Fruit fly (Drosophila melanogaster) whole organism, embryonic: ENCODE data around the gene Mcad.

Experiments used
- Adf1 ChIP-seq: fragments of 200-800 bp; sonication (Bioruptor generic); IDR thresholded peaks from 2 replicates; pipeline ENCODE4 v1.3.6; 2022; ENCODE audit warnings: missing biosample characterization, missing genetic modification characterization
- Atf-2 ChIP-seq: fragments of 200-800 bp; sonication (Bioruptor generic); optimal IDR thresholded peaks from 2 replicates; lab custom pipeline; 2016; ENCODE audit warnings: missing biosample characterization, missing genetic modification characterization
- Atf6 ChIP-seq: fragments of 200-800 bp; sonication (Bioruptor generic); IDR thresholded peaks from 2 replicates; pipeline ENCODE4 v1.3.6; 2022; ENCODE audit warnings: missing biosample characterization, missing genetic modification characterization
- CG10209 ChIP-seq: fragments of 200-800 bp; sonication (Bioruptor generic); optimal IDR thresholded peaks from 3 replicates; lab custom pipeline; 2017; ENCODE audit warnings: missing biosample characterization, mild to moderate bottlenecking, missing genetic modification characterization, missing genetic modification reagents
- CG1024 ChIP-seq: fragments of 200-800 bp; sonication (Bioruptor generic); IDR thresholded peaks from 2 replicates; pipeline ENCODE4 v1.3.6; 2022; ENCODE audit warnings: missing biosample characterization, missing genetic modification characterization
- CG10462 ChIP-seq: fragments of 200-800 bp; sonication (Bioruptor generic); optimal IDR thresholded peaks from 2 replicates; lab custom pipeline; 2016; ENCODE audit warnings: missing biosample characterization, missing genetic modification characterization
- CG11696 ChIP-seq: fragments of 200-800 bp; sonication (Bioruptor generic); IDR thresholded peaks from 2 replicates; pipeline ENCODE4 v1.3.6; 2022; ENCODE audit warnings: missing biosample characterization, missing genetic modification characterization
- CG11723 ChIP-seq: fragments of 200-800 bp; sonication (Bioruptor generic); optimal IDR thresholded peaks from 2 replicates; lab custom pipeline; 2017; ENCODE audit warnings: missing biosample characterization, mild to moderate bottlenecking, missing genetic modification characterization
- CG12744 ChIP-seq: fragments of 200-800 bp; sonication (Bioruptor generic); optimal IDR thresholded peaks from 2 replicates; lab custom pipeline; 2016; ENCODE audit warnings: missing biosample characterization, missing genetic modification characterization
- CG13424 ChIP-seq: fragments of 200-800 bp; sonication (Bioruptor generic); optimal IDR thresholded peaks from 2 replicates; lab custom pipeline; 2019; ENCODE audit warnings: missing biosample characterization, mild to moderate bottlenecking, missing genetic modification characterization, moderate library complexity
- CG13894 ChIP-seq: fragments of 200-800 bp; sonication (Bioruptor generic); optimal IDR thresholded peaks from 3 replicates; lab custom pipeline; 2018; ENCODE audit warnings: missing biosample characterization, mild to moderate bottlenecking, missing genetic modification characterization, moderate library complexity
- CG16815 ChIP-seq: fragments of 200-800 bp; sonication (Bioruptor generic); optimal IDR thresholded peaks from 3 replicates; lab custom pipeline; 2017; ENCODE audit warnings: missing biosample characterization, mild to moderate bottlenecking, missing genetic modification characterization
- CG3726 ChIP-seq: fragments of 200-800 bp; sonication (Bioruptor generic); IDR thresholded peaks from 3 replicates; pipeline ENCODE4, ENCODE4 v1.3.6; 2022; ENCODE audit warnings: missing biosample characterization, missing genetic modification characterization
- CG4360 ChIP-seq: fragments of 200-800 bp; sonication (Bioruptor generic); IDR thresholded peaks from 2 replicates; pipeline ENCODE4 v1.3.6; 2022; ENCODE audit warnings: missing biosample characterization, missing genetic modification characterization
- CG4424 ChIP-seq: fragments of 200-800 bp; sonication (Bioruptor generic); optimal IDR thresholded peaks from 3 replicates; lab custom pipeline; 2016; ENCODE audit warnings: missing biosample characterization, missing genetic modification characterization
- CG4707 ChIP-seq: fragments of 200-800 bp; sonication (Bioruptor generic); optimal IDR thresholded peaks from 2 replicates; lab custom pipeline; 2018; ENCODE audit warnings: missing biosample characterization, mild to moderate bottlenecking, missing genetic modification characterization, moderate library complexity
- CG6791 ChIP-seq: fragments of 200-800 bp; sonication (Bioruptor generic); IDR thresholded peaks from 3 replicates; pipeline ENCODE4 v1.3.6; 2022; ENCODE audit warnings: missing biosample characterization, missing genetic modification characterization; ENCODE audit not compliant: partially characterized antibody
- CG6854 ChIP-seq: fragments of 200-800 bp; sonication (Bioruptor generic); optimal IDR thresholded peaks from 3 replicates; lab custom pipeline; 2017; ENCODE audit warnings: missing biosample characterization, mild to moderate bottlenecking, missing genetic modification characterization
- CG7271 ChIP-seq: fragments of 200-800 bp; sonication (Bioruptor generic); optimal IDR thresholded peaks from 2 replicates; lab custom pipeline; 2018; ENCODE audit warnings: missing biosample characterization, mild to moderate bottlenecking, missing genetic modification characterization, moderate library complexity
- CG7745 ChIP-seq: fragments of 200-800 bp; sonication (Bioruptor generic); optimal IDR thresholded peaks from 2 replicates; lab custom pipeline; 2018; ENCODE audit warnings: missing biosample characterization, mild to moderate bottlenecking, missing genetic modification characterization, moderate library complexity
- CG7963 ChIP-seq: fragments of 200-800 bp; sonication (Bioruptor generic); IDR thresholded peaks from 3 replicates; pipeline ENCODE4 v1.3.6; 2022; ENCODE audit warnings: missing biosample characterization, missing genetic modification characterization; ENCODE audit not compliant: partially characterized antibody
- Eip74EF ChIP-seq, 2 experiments: fragments of 200-800 bp in 1 of 2; fragments of >200 bp in 1 of 2; sonication (Bioruptor generic) in 1 of 2; optimal IDR thresholded peaks; 2 replicates each; lab custom pipeline; 2017 to 2019; ENCODE audit warnings: missing biosample characterization in 2 of 2, missing genetic modification characterization in 2 of 2, mild to moderate bottlenecking in 1 of 2, moderate library complexity in 1 of 2
- H2.0 ChIP-seq: fragments of 200-800 bp; sonication (Bioruptor generic); IDR thresholded peaks from 2 replicates; pipeline ENCODE4 v1.3.6; 2022; ENCODE audit warnings: missing biosample characterization, missing genetic modification characterization
- Hmr ChIP-seq: fragments of 200-800 bp; sonication (Bioruptor generic); optimal IDR thresholded peaks from 3 replicates; lab custom pipeline; 2017; ENCODE audit warnings: mild to moderate bottlenecking, missing biosample characterization, missing genetic modification reagents, missing genetic modification characterization
- Hr3 ChIP-seq: fragments of 200-800 bp; sonication (Bioruptor generic); optimal IDR thresholded peaks from 3 replicates; lab custom pipeline; 2016; ENCODE audit warnings: missing biosample characterization, missing genetic modification characterization
- Mrtf ChIP-seq: fragments of 200-800 bp; sonication (Bioruptor generic); IDR thresholded peaks from 3 replicates; pipeline ENCODE4 v1.3.6; 2022; ENCODE audit warnings: missing biosample characterization, missing genetic modification characterization
- Nf-YA ChIP-seq: fragments of 200-800 bp; sonication (Bioruptor generic); IDR thresholded peaks from 2 replicates; pipeline ENCODE4 v1.3.6; 2022; ENCODE audit warnings: missing biosample characterization, missing genetic modification characterization
- Poxn ChIP-seq: fragments of 200-800 bp; sonication (Bioruptor generic); IDR thresholded peaks from 2 replicates; pipeline ENCODE4 v1.3.6; 2022; ENCODE audit warnings: missing biosample characterization, missing genetic modification characterization
- Ravus ChIP-seq: fragments of 200-800 bp; sonication (Bioruptor generic); IDR thresholded peaks from 2 replicates; pipeline ENCODE4 v1.3.6; 2022; ENCODE audit warnings: missing biosample characterization, missing genetic modification characterization
- TFAM ChIP-seq: fragments of 200-800 bp; sonication (Bioruptor generic); optimal IDR thresholded peaks from 2 replicates; lab custom pipeline; 2017; ENCODE audit warnings: missing biosample characterization, missing genetic modification characterization, inconsistent platforms
- abd-A ChIP-seq: fragments of 200-800 bp; sonication (Bioruptor generic); optimal IDR thresholded peaks from 3 replicates; lab custom pipeline; 2019; ENCODE audit warnings: missing biosample characterization, mild to moderate bottlenecking, missing genetic modification characterization, moderate library complexity
- bab2 ChIP-seq: fragments of 200-800 bp; sonication (Bioruptor generic); optimal IDR thresholded peaks from 2 replicates; lab custom pipeline; 2016; ENCODE audit warnings: missing biosample characterization, missing genetic modification characterization
- btn ChIP-seq: fragments of 200-800 bp; sonication (Bioruptor generic); optimal IDR thresholded peaks from 2 replicates; lab custom pipeline; 2016; ENCODE audit warnings: missing biosample characterization, missing genetic modification characterization
- corto ChIP-seq: fragments of 200-800 bp; sonication (Bioruptor generic); optimal IDR thresholded peaks from 2 replicates; lab custom pipeline; 2016; ENCODE audit warnings: missing biosample characterization, mild to moderate bottlenecking, missing genetic modification characterization, moderate library complexity
- da ChIP-seq: fragments of 200-800 bp; sonication (Bioruptor generic); optimal IDR thresholded peaks from 2 replicates; lab custom pipeline; 2016; ENCODE audit warnings: missing biosample characterization, missing genetic modification characterization
- dimm ChIP-seq: fragments of 200-800 bp; sonication (Bioruptor generic); IDR thresholded peaks from 2 replicates; pipeline ENCODE4 v1.3.6; 2022; ENCODE audit warnings: missing biosample characterization, missing genetic modification characterization
- fd64A ChIP-seq: fragments of 200-800 bp; sonication (Bioruptor generic); optimal IDR thresholded peaks from 3 replicates; lab custom pipeline; 2018; ENCODE audit warnings: missing biosample characterization, mild to moderate bottlenecking, missing genetic modification characterization
- gfzf ChIP-seq: fragments of 200-800 bp; sonication (Bioruptor generic); optimal IDR thresholded peaks from 2 replicates; lab custom pipeline; 2016; ENCODE audit warnings: missing biosample characterization, mild to moderate bottlenecking, missing genetic modification characterization, moderate library complexity
- gt ChIP-seq: fragments of 200-800 bp; sonication (Bioruptor generic); IDR thresholded peaks from 2 replicates; pipeline ENCODE4 v1.3.6; 2022; ENCODE audit warnings: missing biosample characterization, missing genetic modification characterization
- her ChIP-seq: fragments of 200-800 bp; sonication (Bioruptor generic); optimal IDR thresholded peaks from 2 replicates; lab custom pipeline; 2016; ENCODE audit warnings: missing biosample characterization, missing genetic modification characterization
- lab ChIP-seq: fragments of 200-800 bp; sonication (Bioruptor generic); optimal IDR thresholded peaks from 3 replicates; lab custom pipeline; 2017; ENCODE audit warnings: missing biosample characterization, missing genetic modification characterization, mild to moderate bottlenecking, moderate library complexity, missing genetic modification reagents
- mam ChIP-seq: fragments of 200-800 bp; sonication (Bioruptor generic); optimal IDR thresholded peaks from 3 replicates; lab custom pipeline; 2016; ENCODE audit warnings: missing biosample characterization, missing genetic modification characterization
- mld ChIP-seq: fragments of 200-800 bp; sonication (Bioruptor generic); IDR thresholded peaks from 3 replicates; pipeline ENCODE4 v1.3.6; 2022; ENCODE audit warnings: missing biosample characterization, missing genetic modification characterization; ENCODE audit not compliant: partially characterized antibody
- nerfin-2 ChIP-seq: fragments of 200-800 bp; sonication (Bioruptor generic); IDR thresholded peaks from 2 replicates; pipeline ENCODE4 v1.3.6; 2022; ENCODE audit warnings: missing biosample characterization, missing genetic modification characterization; ENCODE audit not compliant: partially characterized antibody
- phol ChIP-seq: fragments of 200-800 bp; sonication (Bioruptor generic); optimal IDR thresholded peaks from 3 replicates; lab custom pipeline; 2018; ENCODE audit warnings: missing biosample characterization, mild to moderate bottlenecking, missing genetic modification characterization, moderate library complexity
- trem ChIP-seq: fragments of 200-800 bp; optimal IDR thresholded peaks from 3 replicates; lab custom pipeline; 2019; ENCODE audit warnings: missing biosample characterization, mild to moderate bottlenecking, missing genetic modification characterization, moderate library complexity
- usp ChIP-seq: fragments of >200 bp; optimal IDR thresholded peaks from 2 replicates; lab custom pipeline; 2017; ENCODE audit warnings: missing biosample characterization, missing genetic modification characterization
- yki ChIP-seq: fragments of >200 bp; optimal IDR thresholded peaks from 3 replicates; lab custom pipeline; 2018
- z ChIP-seq: fragments of 200-800 bp; sonication (Bioruptor generic); IDR thresholded peaks from 3 replicates; pipeline ENCODE4 v1.3.6; 2022; ENCODE audit warnings: missing biosample characterization, missing genetic modification characterization

The Mcad gene

dm6 chr3L:7718561-7719417, at the start of gene Mcad:
Gene Mcad, plus strand, starts transcription at chr3L:7719350.
- TF ChIP-seq CG11723 (GFP tag; lab: Kevin White, UChicago): peak; percentile 69
- peak; percentile 82 for TF ChIP-seq bab2 (GFP tag; lab: Kevin White, UChicago)
- TF ChIP-seq fd64A (GFP tag; lab: Kevin White, UChicago): peak; percentile 63
- peak; percentile 93 for TF ChIP-seq Hmr (GFP tag; lab: Kevin White, UChicago)
- peak; percentile 97 for TF ChIP-seq lab (GFP tag; lab: Kevin White, UChicago)
- no peak for TF ChIP-seq abd-A (tag; lab: Kevin White, UChicago)
- TF ChIP-seq Mrtf (GFP tag; lab: Robert Waterston, UW): peak; percentile 84
- no peak for TF ChIP-seq CG4707 (GFP tag; lab: Kevin White, UChicago)
- TF ChIP-seq z (GFP tag; lab: Robert Waterston, UW): no peak
- no peak for TF ChIP-seq CG6791
- TF ChIP-seq dimm: peak; percentile 67
- TF ChIP-seq da (GFP tag; lab: Kevin White, UChicago): no peak
- no peak for TF ChIP-seq CG7963
- peak; percentile 44 for TF ChIP-seq CG10462
- TF ChIP-seq Adf1 (GFP tag; lab: Robert Waterston, UW): peak; percentile 75
- peak; percentile 27 for TF ChIP-seq TFAM (GFP tag; lab: Kevin White, UChicago)
- peak; percentile 87 for TF ChIP-seq Nf-YA (GFP tag; lab: Robert Waterston, UW)
- peak; percentile 85 for TF ChIP-seq CG1024 (GFP tag; lab: Robert Waterston, UW)
- peak; percentile 88 for TF ChIP-seq CG13424 (tag; lab: Kevin White, UChicago)
- peak; percentile 98 for TF ChIP-seq phol
- TF ChIP-seq trem (tag; lab: Kevin White, UChicago): peak; percentile 90
- TF ChIP-seq CG4360 (GFP tag; lab: Robert Waterston, UW): peak; percentile 52; the same call in 1 of the 2 replicates
- no peak for TF ChIP-seq CG13894 (tag; lab: Kevin White, UChicago)
- TF ChIP-seq btn (GFP tag; lab: Kevin White, UChicago): no peak
- peak; percentile 59 for TF ChIP-seq mam
- TF ChIP-seq CG7745 (tag; lab: Kevin White, UChicago): no peak
- TF ChIP-seq nerfin-2 (GFP tag; lab: Robert Waterston, UW): no peak
- no peak for TF ChIP-seq gfzf (GFP tag; lab: Kevin White, UChicago)
- TF ChIP-seq Poxn (GFP tag; lab: Robert Waterston, UW): peak; percentile 57
- TF ChIP-seq corto (GFP tag; lab: Kevin White, UChicago): peak; percentile 98
- TF ChIP-seq CG10209: peak; percentile 88
- no peak for TF ChIP-seq CG12744 (GFP tag; lab: Kevin White, UChicago)
- peak; percentile 91 for TF ChIP-seq CG6854 (GFP tag; lab: Kevin White, UChicago)
- TF ChIP-seq H2.0 (GFP tag; lab: Robert Waterston, UW): peak; percentile 89
- peak; percentile 87 for TF ChIP-seq Ravus (GFP tag; lab: Robert Waterston, UW)
- peak; percentile 16; the same call in 1 of the 2 replicates for TF ChIP-seq CG11696
- TF ChIP-seq gt (GFP tag; lab: Robert Waterston, UW): peak; percentile 64
- TF ChIP-seq yki (lab: Kevin White, UChicago): no peak
- peak; percentile 74 for TF ChIP-seq CG16815 (GFP tag; lab: Kevin White, UChicago)
- TF ChIP-seq CG3726 (GFP tag; lab: Robert Waterston, UW): peak; percentile 69
- TF ChIP-seq her: no peak
- no peak for TF ChIP-seq mld
- peak; percentile 90 for TF ChIP-seq Hr3
- TF ChIP-seq CG4424 (GFP tag; lab: Kevin White, UChicago): peak; percentile 96
- no peak for TF ChIP-seq usp
- peak; percentile 90 for TF ChIP-seq Atf6 (GFP tag; lab: Robert Waterston, UW)
- TF ChIP-seq CG7271 (tag; lab: Kevin White, UChicago): no peak
- peak; percentile 16 for TF ChIP-seq Atf-2 (GFP tag; lab: Kevin White, UChicago)
- TF ChIP-seq Eip74EF (GFP tag; optimal IDR thresholded peaks at IDR 0.05; lab: Kevin White, UChicago): peak in 1 of 2 experiments; percentile 88
